Fruit fly (Drosophila melanogaster): Measurements from ENCODE around the gene Usp32.

The Usp32 gene

DNA sequence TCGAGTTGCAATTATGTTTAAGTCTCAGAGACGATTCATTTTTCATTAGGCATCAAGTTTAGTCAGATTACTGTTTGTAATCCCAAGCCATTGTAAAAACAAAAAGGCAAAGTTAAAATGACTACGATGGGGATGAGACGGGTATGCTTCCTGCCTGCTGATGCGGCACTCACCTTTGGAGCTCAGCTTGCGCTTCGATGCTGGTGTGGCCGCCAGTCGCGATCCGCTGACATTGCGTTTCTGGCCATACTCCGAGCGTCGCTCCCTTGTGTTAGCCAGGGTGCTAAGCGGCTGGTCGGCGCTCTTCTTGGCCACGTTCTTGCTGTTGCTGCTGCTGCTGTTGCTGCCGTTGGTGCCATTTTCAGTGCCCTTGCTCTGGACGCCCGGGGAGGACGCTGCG, 49.0 kb downstream of the Usp32 start:
- no peak for TF ChIP-seq svp (GFP tag)
- TF ChIP-seq topi (GFP tag; optimal IDR thresholded peaks at IDR 0.05) = no peak
- no peak for TF ChIP-seq cyc (GFP tag; optimal IDR thresholded peaks at IDR 0.05)
- TF ChIP-seq lz (GFP tag; optimal IDR thresholded peaks at IDR 0.05) = no peak
- no peak for TF ChIP-seq Eip93F (GFP tag; optimal IDR thresholded peaks at IDR 0.05)
- no peak for TF ChIP-seq eg (GFP tag; IDR thresholded peaks at IDR 0.05)
- no peak for TF ChIP-seq Met (GFP tag; optimal IDR thresholded peaks at IDR 0.05)
- TF ChIP-seq Sox102F (GFP tag; optimal IDR thresholded peaks at IDR 0.05) = no peak
- TF ChIP-seq CG6792 (GFP tag; optimal IDR thresholded peaks at IDR 0.05) = no peak
- TF ChIP-seq OdsH (GFP tag; optimal IDR thresholded peaks at IDR 0.05) = no peak
- TF ChIP-seq CG9139 (GFP tag; optimal IDR thresholded peaks at IDR 0.05) = no peak
- no peak for TF ChIP-seq fd59A (GFP tag; optimal IDR thresholded peaks at IDR 0.05)
- TF ChIP-seq CG8319 (GFP tag; optimal IDR thresholded peaks at IDR 0.05) = no peak
- TF ChIP-seq fkh (GFP tag; optimal IDR thresholded peaks at IDR 0.05) = no peak
- no peak for TF ChIP-seq CG15336 (GFP tag; IDR thresholded peaks at IDR 0.05)
- no peak for TF ChIP-seq CG3919 (GFP tag; optimal IDR thresholded peaks at IDR 0.05)
- no peak for TF ChIP-seq CG8119 (GFP tag; IDR thresholded peaks at IDR 0.05)
- TF ChIP-seq Ets96B (tag; optimal IDR thresholded peaks at IDR 0.05) = no peak
- TF ChIP-seq CG16779 (tag; optimal IDR thresholded peaks at IDR 0.05) = no peak

DNA sequence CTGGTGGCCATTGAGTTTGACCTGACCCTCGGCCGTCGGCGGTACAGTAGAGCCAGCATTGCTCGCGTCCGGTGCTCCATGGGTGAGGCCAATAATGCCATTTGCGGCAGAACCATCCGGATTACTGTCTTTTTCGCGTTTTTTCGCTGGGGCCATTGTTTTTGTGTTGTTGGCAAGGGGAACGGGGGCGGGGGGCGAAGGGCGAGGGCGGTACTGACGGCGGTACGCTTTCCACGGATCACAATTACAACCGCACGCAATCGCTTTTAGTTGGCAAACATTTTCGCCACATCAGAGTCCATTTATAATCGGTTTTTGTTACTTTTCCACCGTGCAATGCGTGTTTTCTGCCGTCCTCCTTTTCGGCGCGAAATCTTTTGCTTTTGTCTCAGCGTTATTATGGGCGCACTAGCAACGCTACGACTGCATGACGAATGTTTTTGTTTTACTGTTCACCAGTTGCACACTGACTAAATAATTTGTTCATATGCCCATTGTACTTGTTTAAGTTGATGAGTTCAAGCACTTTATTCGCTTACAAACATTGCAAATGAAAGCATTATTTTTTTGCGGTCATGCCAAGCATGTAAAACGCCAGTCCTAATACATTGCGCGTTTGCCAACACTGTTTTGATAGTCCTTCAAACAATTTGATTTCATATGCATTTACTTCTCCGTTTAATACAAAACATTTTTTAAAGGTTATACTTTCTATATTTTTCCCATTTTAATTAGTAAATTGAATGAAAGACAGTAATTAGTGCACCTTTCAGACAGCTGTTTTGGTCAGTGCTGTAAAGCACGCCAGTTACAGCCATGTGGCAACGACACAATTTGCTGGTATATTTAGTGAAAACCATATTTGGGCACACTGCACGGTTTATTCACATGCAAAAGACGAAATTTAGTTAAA, 52.1 kb downstream of the Usp32 start, which contains the start of gene Pfdn6:
TSS of gene Pfdn6 (plus strand) at position 839 of the 913 bp plus-strand sequence.
- TF ChIP-seq achi (GFP tag; optimal IDR thresholded peaks at IDR 0.05) = no peak
- TF ChIP-seq Eip93F (GFP tag; optimal IDR thresholded peaks at IDR 0.05) = no peak
- TF ChIP-seq fd85E (GFP tag; optimal IDR thresholded peaks at IDR 0.05) = no peak
- TF ChIP-seq CG11294 (GFP tag; IDR thresholded peaks at IDR 0.05) = peak; percentile 55; the same call in 1 of the 2 replicates
- TF ChIP-seq CG10631 (GFP tag; optimal IDR thresholded peaks at IDR 0.05) = no peak
- TF ChIP-seq Eip75B (GFP tag; optimal IDR thresholded peaks at IDR 0.05) = no peak
- TF ChIP-seq Smox (GFP tag; optimal IDR thresholded peaks at IDR 0.05) = no peak
- TF ChIP-seq CG11762 (GFP tag; optimal IDR thresholded peaks at IDR 0.05; ENCODE audit: insufficient read depth) = no peak
- TF ChIP-seq CG11902 (GFP tag; optimal IDR thresholded peaks at IDR 0.05) = peak; percentile 68
- no peak for TF ChIP-seq CG4318 (GFP tag; optimal IDR thresholded peaks at IDR 0.05)
- TF ChIP-seq acj6 (GFP tag; optimal IDR thresholded peaks at IDR 0.05) = no peak
- TF ChIP-seq vri (GFP tag; optimal IDR thresholded peaks at IDR 0.05) = no peak
- no peak for TF ChIP-seq svp (GFP tag)
- TF ChIP-seq Hr38 (GFP tag; optimal IDR thresholded peaks at IDR 0.05) = no peak
- peak; percentile 62 for TF ChIP-seq CG3032 (tag; optimal IDR thresholded peaks at IDR 0.05)
- no peak for TF ChIP-seq CG6854 (GFP tag; optimal IDR thresholded peaks at IDR 0.05)
- no peak for TF ChIP-seq Blimp-1 (GFP tag; optimal IDR thresholded peaks at IDR 0.05)
- peak; percentile 73 for TF ChIP-seq lz (GFP tag; optimal IDR thresholded peaks at IDR 0.05)
- TF ChIP-seq topi (GFP tag; optimal IDR thresholded peaks at IDR 0.05) = peak; percentile 71
- TF ChIP-seq Eip78C (GFP tag) = peak; percentile 86
- peak; percentile 11 for TF ChIP-seq CG32006 (GFP tag; optimal IDR thresholded peaks at IDR 0.05)
- no peak for TF ChIP-seq CG3919 (GFP tag; optimal IDR thresholded peaks at IDR 0.05)
- TF ChIP-seq Sox15 (GFP tag; optimal IDR thresholded peaks at IDR 0.05) = peak; percentile 70
- no peak for TF ChIP-seq CG6808 (GFP tag; optimal IDR thresholded peaks at IDR 0.05)
- peak; percentile 78 for TF ChIP-seq cyc (GFP tag; optimal IDR thresholded peaks at IDR 0.05)
- TF ChIP-seq CG31627 (GFP tag; optimal IDR thresholded peaks at IDR 0.05) = peak; percentile 78
- peak; percentile 74 for TF ChIP-seq Ets21C (GFP tag; optimal IDR thresholded peaks at IDR 0.05)
- no peak for TF ChIP-seq CG8632 (GFP tag; optimal IDR thresholded peaks at IDR 0.05)
- no peak for TF ChIP-seq CG6276 (GFP tag; optimal IDR thresholded peaks at IDR 0.05)
- no peak for TF ChIP-seq fkh (GFP tag; optimal IDR thresholded peaks at IDR 0.05)
- peak; percentile 36 for TF ChIP-seq CG6792 (GFP tag; optimal IDR thresholded peaks at IDR 0.05)
- peak; percentile 16 for TF ChIP-seq CG34406 (GFP tag; optimal IDR thresholded peaks at IDR 0.05)
- peak; percentile 80 for TF ChIP-seq Sox14 (GFP tag; optimal IDR thresholded peaks at IDR 0.05)
- 0 out of 3 replicates have a peak, but pooled peaks have one; percentile 17 for TF ChIP-seq CG8119 (GFP tag; IDR thresholded peaks at IDR 0.05)
- no peak for TF ChIP-seq Gug (GFP tag; IDR thresholded peaks at IDR 0.05)
- peak; percentile 74 for TF ChIP-seq eg (GFP tag; IDR thresholded peaks at IDR 0.05)
- no peak for TF ChIP-seq CG7368 (GFP tag; optimal IDR thresholded peaks at IDR 0.05)
- TF ChIP-seq salr (GFP tag; optimal IDR thresholded peaks at IDR 0.05) = peak in 1 of 2 experiments; percentile 30
- TF ChIP-seq Ets96B (tag; optimal IDR thresholded peaks at IDR 0.05) = peak; percentile 27
- peak; percentile 86 for TF ChIP-seq esn (GFP tag; optimal IDR thresholded peaks at IDR 0.05)
